Worm (Caenorhabditis elegans) whole organism, L4/young adult: ENCODE measurements around the gene coel-1.

Experiments
- W03F9.2 ChIP-seq: fragments of 150-350 bp; optimal IDR thresholded peaks from 2 replicates; lab custom pipeline; 2014; ENCODE audit warnings: missing biosample characterization, missing genetic modification characterization
- him-1 ChIP-seq: sonication (generic microtip); optimal IDR thresholded peaks from 2 replicates; lab custom pipeline; 2016; ENCODE audit warnings: missing genotype, missing genetic modification reagents, missing genetic modification characterization, missing compliant biosample characterization

ce11 chrX:4274116-4274515 is 8.7 kb downstream of the coel-1 start, which contains the start of gene mec-18:
- no peak for TF ChIP-seq him-1 (tag; lab: Kevin White, UChicago)
- no peak for TF ChIP-seq W03F9.2 (tag; lab: Kevin White, UChicago)
